Worm (Caenorhabditis elegans) whole organism, young adult: Measurements from ENCODE around the gene F27E5.5.

Experiments
- K12H6.12 ChIP-seq: fragments of 200-800 bp; sonication (Bioruptor generic); optimal IDR thresholded peaks from 2 replicates; lab custom pipeline; 2018; ENCODE audit warnings: mild to moderate bottlenecking, missing genetic modification characterization, missing compliant biosample characterization
- egl-18 ChIP-seq: fragments of 200-800 bp; sonication (Bioruptor generic); IDR thresholded peaks from 2 replicates; pipeline ENCODE4 v1.3.6; 2022; ENCODE audit warnings: missing genetic modification reagents, missing genetic modification characterization, missing compliant biosample characterization
- unc-62 ChIP-seq: fragments of 150-350 bp; optimal IDR thresholded peaks from 2 replicates; lab custom pipeline; 2014; ENCODE audit warnings: missing biosample characterization, missing genetic modification reagents, missing genetic modification characterization

- TF ChIP-seq egl-18 (GFP tag; lab: Robert Waterston, UW) (no peak), K12H6.12 (tag; lab: Kevin White, UChicago) (no peak), unc-62 (no peak)
Measured at ce11 chrII:10099804-10100360, 31.8 kb downstream of the F27E5.5 start, which contains the start of the genes pas-7 and puf-12.
